Worm (Caenorhabditis elegans) whole organism, L3 larva: ENCODE measurements around the gene pph-2.
"Not testable (repeated sequence)": the region's sequence is repeated elsewhere in the genome, so short reads cannot be mapped to it uniquely, and the experiment has no call there.

ENCODE experiments used
- ceh-82 ChIP-seq: fragments of 150-350 bp; optimal IDR thresholded peaks from 2 replicates; lab custom pipeline; 2014; ENCODE audit warnings: missing biosample characterization, missing genetic modification characterization
- ceh-9 ChIP-seq: sonication (generic microtip); optimal IDR thresholded peaks from 2 replicates; lab custom pipeline; 2018; ENCODE audit warnings: missing biosample characterization, missing genetic modification characterization
- fos-1 ChIP-seq: fragments of 150-350 bp; optimal IDR thresholded peaks from 2 replicates; lab custom pipeline; 2014; ENCODE audit warnings: missing biosample characterization, missing genetic modification characterization
- mdl-1 ChIP-seq: fragments of 150-350 bp; optimal IDR thresholded peaks from 2 replicates; lab custom pipeline; 2014; ENCODE audit warnings: missing biosample characterization, missing genetic modification characterization
- nhr-23 ChIP-seq: fragments of 150-350 bp; optimal IDR thresholded peaks from 2 replicates; lab custom pipeline; 2014; ENCODE audit warnings: missing biosample characterization, missing genetic modification reagents, missing genetic modification characterization
- nhr-43 ChIP-seq: sonication (generic microtip); optimal IDR thresholded peaks from 2 replicates; lab custom pipeline; 2016; ENCODE audit warnings: mild to moderate bottlenecking, missing genetic modification characterization, missing compliant biosample characterization; ENCODE audit not compliant: poor library complexity, severe bottlenecking
- pqm-1 ChIP-seq: fragments of 150-350 bp; optimal IDR thresholded peaks from 2 replicates; lab custom pipeline; 2017; ENCODE audit warnings: missing biosample characterization, missing genetic modification characterization, inconsistent platforms

Gene pph-2

ce11 chrIV:11833456-11833855 lies 44.1 kb downstream of the pph-2 start, which contains the start of gene M117.4:
Gene M117.4 (minus strand): TSS chrIV:11833556.
- TF ChIP-seq ceh-82 (tag; lab: Kevin White, UChicago) (no peak), nhr-43 (tag; lab: Kevin White, UChicago) (no peak), ceh-9 (tag; lab: Kevin White, UChicago) (no peak), fos-1 (tag; lab: Kevin White, UChicago) (no peak)
- TF ChIP-seq, all 47 proteins: peak for 0

- not testable (repeated sequence) for TF ChIP-seq mdl-1, pqm-1, nhr-23 (tag; lab: Kevin White, UChicago)
Measured at ce11 chrIV:11828012-11828411, 49.6 kb downstream of the pph-2 start, which contains the start of gene M117.6. Gene M117.6 (minus strand): TSS chrIV:11828112.
